Worm (Caenorhabditis elegans) whole organism, young adult: Measurements from ENCODE around the gene col-147.

Source experiments
- C06A6.2 ChIP-seq: fragments of 200-800 bp; sonication (Bioruptor generic); conservative IDR thresholded peaks from 2 replicates; pipeline ENCODE4 v1.3.6; 2022; ENCODE audit warnings: missing genetic modification characterization, missing compliant biosample characterization
- F10E7.11 ChIP-seq: sonication (generic microtip); optimal IDR thresholded peaks from 2 replicates; lab custom pipeline; 2017; ENCODE audit warnings: mild to moderate bottlenecking, missing genetic modification characterization, moderate library complexity, missing compliant biosample characterization
- F52B5.7 ChIP-seq: sonication (generic microtip); optimal IDR thresholded peaks from 2 replicates; lab custom pipeline; 2016; ENCODE audit warnings: mild to moderate bottlenecking, missing genetic modification characterization, missing compliant biosample characterization
- F55B11.4 ChIP-seq: sonication (generic microtip); optimal IDR thresholded peaks from 2 replicates; lab custom pipeline; 2016; ENCODE audit warnings: missing compliant biosample characterization, missing genetic modification characterization, borderline replicate concordance; ENCODE audit not compliant: insufficient read depth
- K11D2.4 ChIP-seq: fragments of 200-800 bp; sonication (Bioruptor generic); IDR thresholded peaks from 2 replicates; pipeline ENCODE4 v1.3.6; 2022; ENCODE audit warnings: missing genetic modification reagents, missing genetic modification characterization, missing compliant biosample characterization
- Y53G8AR.9 ChIP-seq: fragments of 200-800 bp; sonication (Bioruptor generic); conservative IDR thresholded peaks from 2 replicates; pipeline ENCODE4 v1.3.6; 2022; ENCODE audit warnings: missing genetic modification reagents, missing genetic modification characterization, missing compliant biosample characterization
- Y79H2A.3 ChIP-seq: fragments of 200-800 bp; sonication (Bioruptor generic); conservative IDR thresholded peaks from 2 replicates; pipeline ENCODE4 v1.3.6; 2022; ENCODE audit warnings: missing genetic modification reagents, missing genetic modification characterization, missing compliant biosample characterization
- ZK185.1 ChIP-seq: sonication (generic microtip); optimal IDR thresholded peaks from 2 replicates; lab custom pipeline; 2016; ENCODE audit warnings: mild to moderate bottlenecking, missing genetic modification characterization, missing compliant biosample characterization; ENCODE audit not compliant: poor library complexity, severe bottlenecking
- akir-1 ChIP-seq: fragments of 200-800 bp; sonication (Bioruptor generic); optimal IDR thresholded peaks from 2 replicates; lab custom pipeline; 2018; ENCODE audit warnings: mild to moderate bottlenecking, missing genetic modification characterization, moderate library complexity, missing compliant biosample characterization
- attf-5 ChIP-seq: fragments of 200-800 bp; sonication (Bioruptor generic); optimal IDR thresholded peaks from 2 replicates; lab custom pipeline; 2018; ENCODE audit warnings: mild to moderate bottlenecking, missing genetic modification characterization, missing compliant biosample characterization
- bed-1 ChIP-seq: fragments of 200-800 bp; sonication (Bioruptor generic); IDR thresholded peaks from 2 replicates; pipeline ENCODE4 v1.3.6; 2022; ENCODE audit warnings: missing genetic modification reagents, missing genetic modification characterization, missing compliant biosample characterization
- bed-2 ChIP-seq: fragments of 200-800 bp; sonication (Bioruptor generic); IDR thresholded peaks from 2 replicates; pipeline ENCODE4 v1.3.6; 2022; ENCODE audit warnings: missing genetic modification reagents, missing genetic modification characterization, missing compliant biosample characterization
- cebp-2 ChIP-seq: fragments of 200-800 bp; sonication (Bioruptor generic); IDR thresholded peaks from 2 replicates; pipeline ENCODE4 v1.3.6; 2022; ENCODE audit warnings: missing genetic modification characterization, missing compliant biosample characterization
- die-1 ChIP-seq: sonication (generic microtip); optimal IDR thresholded peaks from 2 replicates; lab custom pipeline; 2016; ENCODE audit warnings: missing genotype, mild to moderate bottlenecking, missing genetic modification characterization, missing compliant biosample characterization
- dox-1 ChIP-seq: fragments of 200-800 bp; sonication (Bioruptor generic); IDR thresholded peaks from 2 replicates; pipeline ENCODE4 v1.3.6; 2022; ENCODE audit warnings: missing genetic modification reagents, missing genetic modification characterization, missing compliant biosample characterization
- efl-1 ChIP-seq: fragments of 150-350 bp; optimal IDR thresholded peaks from 2 replicates; lab custom pipeline; 2014; ENCODE audit warnings: missing biosample characterization, missing genetic modification reagents, missing genetic modification characterization
- egrh-3 ChIP-seq: fragments of 200-800 bp; sonication (Bioruptor generic); IDR thresholded peaks from 2 replicates; pipeline ENCODE4 v1.3.6; 2022; ENCODE audit warnings: missing genetic modification reagents, missing genetic modification characterization, missing compliant biosample characterization
- hlh-26 ChIP-seq: fragments of 200-800 bp; sonication (Bioruptor generic); conservative IDR thresholded peaks from 2 replicates; pipeline ENCODE4 v1.3.6; 2022; ENCODE audit warnings: missing genetic modification reagents, missing genetic modification characterization, missing compliant biosample characterization
- hmg-1.2 ChIP-seq: fragments of 200-800 bp; sonication (Bioruptor generic); IDR thresholded peaks from 2 replicates; pipeline ENCODE4 v1.3.6; 2022; ENCODE audit warnings: missing genetic modification reagents, missing genetic modification characterization, missing compliant biosample characterization
- hmg-20 ChIP-seq: fragments of 200-800 bp; sonication (Bioruptor generic); IDR thresholded peaks from 2 replicates; pipeline ENCODE4 v1.3.6; 2022; ENCODE audit warnings: missing genetic modification reagents, missing genetic modification characterization, missing compliant biosample characterization
- hrde-1 ChIP-seq: sonication (generic microtip); optimal IDR thresholded peaks from 2 replicates; lab custom pipeline; 2016; ENCODE audit warnings: missing genetic modification characterization, mild to moderate bottlenecking, missing compliant biosample characterization, moderate library complexity, missing genotype, missing genetic modification reagents, borderline replicate concordance
- lag-1 ChIP-seq: fragments of 200-800 bp; sonication (Bioruptor generic); IDR thresholded peaks from 2 replicates; pipeline ENCODE4 v1.3.6; 2022; ENCODE audit warnings: missing genetic modification reagents, missing genetic modification characterization, missing compliant biosample characterization
- let-526 ChIP-seq: fragments of 200-800 bp; sonication (Bioruptor generic); IDR thresholded peaks from 2 replicates; pipeline ENCODE4 v1.3.6; 2022; ENCODE audit warnings: missing genetic modification reagents, missing genetic modification characterization, missing compliant biosample characterization
- let-607 ChIP-seq, 2 experiments: fragments of 200-800 bp in 1 of 2; sonication (Bioruptor generic) in 1 of 2; sonication (generic microtip) in 1 of 2; optimal IDR thresholded peaks; 2 replicates each; lab custom pipeline; 2016 to 2018; ENCODE audit warnings: mild to moderate bottlenecking in 2 of 2, missing compliant biosample characterization in 2 of 2, missing genetic modification characterization in 2 of 2, moderate library complexity in 2 of 2, missing genotype in 1 of 2
- lin-35 ChIP-seq, 3 experiments: fragments of 150-350 bp in 2 of 3; sonication (generic microtip) in 1 of 3; optimal IDR thresholded peaks; 2 replicates each; lab custom pipeline; 2014 to 2018; ENCODE audit warnings: missing biosample characterization in 3 of 3, missing genetic modification characterization in 3 of 3, missing genetic modification reagents in 3 of 3
- lsy-27 ChIP-seq: sonication (generic microtip); optimal IDR thresholded peaks from 2 replicates; lab custom pipeline; 2017; ENCODE audit warnings: missing genetic modification characterization, mild to moderate bottlenecking, missing compliant biosample characterization, antibody characterized with exemption, missing genotype, borderline replicate concordance; ENCODE audit not compliant: insufficient read depth
- madf-6 ChIP-seq: fragments of 200-800 bp; sonication (Bioruptor generic); IDR thresholded peaks from 2 replicates; pipeline ENCODE4 v1.3.6; 2022; ENCODE audit warnings: missing genetic modification reagents, missing genetic modification characterization, missing compliant biosample characterization
- madf-8 ChIP-seq: fragments of 200-800 bp; sonication (Bioruptor generic); conservative IDR thresholded peaks from 2 replicates; pipeline ENCODE4 v1.3.6; 2022; ENCODE audit warnings: missing genetic modification reagents, missing genetic modification characterization, missing compliant biosample characterization
- mcd-1 ChIP-seq: fragments of 200-800 bp; sonication (Bioruptor generic); IDR thresholded peaks from 2 replicates; pipeline ENCODE4 v1.3.6; 2022; ENCODE audit warnings: missing genetic modification reagents, missing genetic modification characterization, missing compliant biosample characterization
- mxl-1 ChIP-seq: sonication (generic microtip); optimal IDR thresholded peaks from 2 replicates; lab custom pipeline; 2016; ENCODE audit warnings: missing genetic modification characterization, missing compliant biosample characterization
- nfya-2 ChIP-seq: fragments of 200-800 bp; sonication (Bioruptor generic); IDR thresholded peaks from 2 replicates; pipeline ENCODE4 v1.3.6; 2022; ENCODE audit warnings: missing genetic modification reagents, missing genetic modification characterization, missing compliant biosample characterization
- nhr-120 ChIP-seq: fragments of 200-800 bp; sonication (Bioruptor generic); IDR thresholded peaks from 2 replicates; pipeline ENCODE4 v1.3.6; 2022; ENCODE audit warnings: missing genetic modification characterization, missing compliant biosample characterization
- nhr-90 ChIP-seq: sonication (generic microtip); optimal IDR thresholded peaks from 2 replicates; lab custom pipeline; 2016; ENCODE audit warnings: missing genotype, mild to moderate bottlenecking, missing genetic modification characterization, missing compliant biosample characterization
- pbrm-1 ChIP-seq: fragments of 200-800 bp; sonication (Bioruptor generic); IDR thresholded peaks from 2 replicates; pipeline ENCODE4 v1.3.6; 2022; ENCODE audit warnings: missing genetic modification reagents, missing genetic modification characterization, missing compliant biosample characterization
- rcor-1 ChIP-seq: fragments of 200-800 bp; sonication (Bioruptor generic); IDR thresholded peaks from 2 replicates; pipeline ENCODE4 v1.3.6; 2022; ENCODE audit warnings: missing genetic modification reagents, missing genetic modification characterization, missing compliant biosample characterization
- rec-8 ChIP-seq, 2 experiments: sonication (generic microtip); optimal IDR thresholded peaks; 2 replicates each; lab custom pipeline; 2016; ENCODE audit warnings: mild to moderate bottlenecking in 2 of 2, missing genetic modification characterization in 2 of 2, missing genetic modification reagents in 2 of 2, missing genotype in 2 of 2, missing biosample characterization in 1 of 2, missing compliant biosample characterization in 1 of 2, moderate library complexity in 1 of 2
- rpc-1 ChIP-seq, 2 experiments: fragments of 150-350 bp in 1 of 2; sonication (generic microtip) in 1 of 2; optimal IDR thresholded peaks; 2 replicates each; lab custom pipeline; 2014 to 2018; ENCODE audit warnings: missing biosample characterization in 1 of 2, missing genetic modification characterization in 1 of 2, missing genetic modification reagents in 1 of 2, missing genotype in 1 of 2
- sea-2 ChIP-seq: fragments of 200-800 bp; sonication (Bioruptor generic); IDR thresholded peaks from 2 replicates; pipeline ENCODE4 v1.3.6; 2022; ENCODE audit warnings: missing genetic modification characterization, missing compliant biosample characterization
- snpc-1.1 ChIP-seq: sonication (generic microtip); optimal IDR thresholded peaks from 2 replicates; lab custom pipeline; 2017; ENCODE audit warnings: missing genetic modification characterization, mild to moderate bottlenecking, missing compliant biosample characterization, antibody characterized with exemption, moderate library complexity, missing genotype, missing genetic modification reagents; ENCODE audit not compliant: insufficient read depth
- snpc-1.3 ChIP-seq: sonication (generic microtip); optimal IDR thresholded peaks from 2 replicates; lab custom pipeline; 2017; ENCODE audit warnings: missing genetic modification characterization, mild to moderate bottlenecking, missing compliant biosample characterization, antibody characterized with exemption, moderate library complexity, missing genotype, missing genetic modification reagents; ENCODE audit not compliant: insufficient read depth
- snpc-4 ChIP-seq, 5 experiments: fragments of 150-350 bp in 1 of 5; sonication (generic microtip) in 4 of 5; optimal IDR thresholded peaks; 2 replicates each; lab custom pipeline; 2014 to 2018; ENCODE audit warnings: missing genetic modification characterization in 5 of 5, missing biosample characterization in 3 of 5, antibody characterized with exemption in 2 of 5, mild to moderate bottlenecking in 2 of 5, missing compliant biosample characterization in 2 of 5, missing genotype in 2 of 5, moderate library complexity in 2 of 5, missing genetic modification reagents in 1 of 5
- ztf-18 ChIP-seq: sonication (generic microtip); optimal IDR thresholded peaks from 2 replicates; lab custom pipeline; 2016; ENCODE audit warnings: missing genotype, mild to moderate bottlenecking, missing genetic modification characterization, missing compliant biosample characterization
- ztf-22 ChIP-seq: fragments of 200-800 bp; sonication (Bioruptor generic); optimal IDR thresholded peaks from 2 replicates; lab custom pipeline; 2018; ENCODE audit warnings: mild to moderate bottlenecking, missing genetic modification characterization, moderate library complexity, missing compliant biosample characterization
- ztf-3 ChIP-seq: fragments of 200-800 bp; sonication (Bioruptor generic); optimal IDR thresholded peaks from 2 replicates; lab custom pipeline; 2018; ENCODE audit warnings: mild to moderate bottlenecking, missing genetic modification characterization, missing compliant biosample characterization

col-147 gene

ce11 chrV:9582594-9583322 lies 50.4 kb downstream of the col-147 start, which contains the start of gene rtfo-1:
rtfo-1 (minus strand) TSS chrV:9582644.
- TF ChIP-seq hlh-26 (no peak), madf-8 (GFP tag; lab: Robert Waterston, UW) (no peak), let-607 (tag; optimal IDR thresholded peaks at IDR 0.05; lab: Kevin White, UChicago) (peak in 1 of 2 experiments; percentile 12), snpc-1.1 (tag; lab: Kevin White, UChicago) (no peak), nhr-120 (GFP tag; lab: Robert Waterston, UW) (no peak), F52B5.7 (tag; lab: Kevin White, UChicago) (no peak), K11D2.4 (GFP tag; lab: Robert Waterston, UW) (no peak), bed-1 (GFP tag; lab: Robert Waterston, UW) (no peak), ztf-3 (GFP tag; lab: Kevin White, UChicago) (no peak), F55B11.4 (tag; lab: Kevin White, UChicago) (no peak), rec-8 (tag; optimal IDR thresholded peaks at IDR 0.05; lab: Kevin White, UChicago) (no peak), rcor-1 (GFP tag; lab: Robert Waterston, UW) (no peak), hmg-1.2 (GFP tag; lab: Robert Waterston, UW) (no peak), F10E7.11 (tag; lab: Kevin White, UChicago) (no peak), bed-2 (no peak), hrde-1 (tag; lab: Kevin White, UChicago) (no peak), hmg-20 (GFP tag; lab: Robert Waterston, UW) (no peak), madf-6 (peak; percentile 12; the same call in 1 of the 2 replicates), lsy-27 (tag; lab: Kevin White, UChicago) (no peak), die-1 (tag; lab: Kevin White, UChicago) (no peak), lin-35 (GFP tag; optimal IDR thresholded peaks at IDR 0.05; lab: Kevin White, UChicago) (no peak), nhr-90 (tag; lab: Kevin White, UChicago) (no peak), lag-1 (no peak), nfya-2 (GFP tag; lab: Robert Waterston, UW) (no peak), C06A6.2 (GFP tag; lab: Robert Waterston, UW) (no peak), mxl-1 (tag; lab: Kevin White, UChicago) (no peak), ztf-22 (no peak), cebp-2 (GFP tag; lab: Robert Waterston, UW) (no peak), efl-1 (GFP tag; lab: Kevin White, UChicago) (peak; percentile 1), ZK185.1 (tag; lab: Kevin White, UChicago) (peak; percentile 12), attf-5 (no peak), Y79H2A.3 (GFP tag; lab: Robert Waterston, UW) (no peak), snpc-1.3 (tag; lab: Kevin White, UChicago) (peak; percentile 54), let-526 (no peak), akir-1 (GFP tag; lab: Kevin White, UChicago) (no peak), ztf-18 (tag; lab: Kevin White, UChicago) (peak; percentile 34), mcd-1 (GFP tag; lab: Robert Waterston, UW) (no peak; the same call in 1 of the 2 replicates), pbrm-1 (GFP tag; lab: Robert Waterston, UW) (peak; percentile 49; the same call in 1 of the 2 replicates), snpc-4 (GFP tag; optimal IDR thresholded peaks at IDR 0.05; lab: Kevin White, UChicago) (no peak), snpc-4 (tag; optimal IDR thresholded peaks at IDR 0.05; lab: Kevin White, UChicago) (peak in 2 of 4 experiments; percentile 28 to 56), dox-1 (GFP tag; lab: Robert Waterston, UW) (no peak), egrh-3 (GFP tag; lab: Robert Waterston, UW) (no peak), sea-2 (GFP tag; lab: Robert Waterston, UW) (no peak), rpc-1 (optimal IDR thresholded peaks at IDR 0.05; lab: Kevin White, UChicago) (peak; percentile 42), rpc-1 (tag; optimal IDR thresholded peaks at IDR 0.05; lab: Kevin White, UChicago) (no peak), Y53G8AR.9 (GFP tag; lab: Robert Waterston, UW) (no peak)
- TF ChIP-seq, all 124 proteins: peak for 9
